Worm (Caenorhabditis elegans) whole organism, L1 larva: Measurements from ENCODE around the gene sphr-1.

Experiments
- C04F5.9 ChIP-seq: sonication (generic microtip); optimal IDR thresholded peaks from 2 replicates; lab custom pipeline; 2016; ENCODE audit warnings: missing genetic modification characterization, missing compliant biosample characterization
- C16A3.4 ChIP-seq: fragments of 150-350 bp; optimal IDR thresholded peaks from 2 replicates; lab custom pipeline; 2014; ENCODE audit warnings: missing biosample characterization, missing genetic modification characterization
- F16B12.6 ChIP-seq: fragments of 150-350 bp; optimal IDR thresholded peaks from 2 replicates; lab custom pipeline; 2014; ENCODE audit warnings: missing biosample characterization, missing genetic modification characterization
- aha-1 ChIP-seq: fragments of 150-350 bp; optimal IDR thresholded peaks from 2 replicates; lab custom pipeline; 2014; ENCODE audit warnings: missing biosample characterization, missing genetic modification characterization
- ama-1 ChIP-seq: fragments of 150-350 bp; optimal IDR thresholded peaks from 2 replicates; lab custom pipeline; 2014
- blmp-1 ChIP-seq: fragments of 150-350 bp; optimal IDR thresholded peaks from 2 replicates; lab custom pipeline; 2014; ENCODE audit warnings: missing biosample characterization, missing genetic modification characterization
- ceh-90 ChIP-seq: sonication (generic microtip); optimal IDR thresholded peaks from 2 replicates; lab custom pipeline; 2016; ENCODE audit warnings: missing genetic modification characterization, missing compliant biosample characterization
- dpl-1 ChIP-seq, 3 experiments: fragments of 150-350 bp in 2 of 3; sonication (generic microtip) in 1 of 3; optimal IDR thresholded peaks; 2 replicates each; lab custom pipeline; 2014 to 2017; ENCODE audit warnings: missing biosample characterization in 3 of 3, missing genetic modification characterization in 3 of 3, missing genetic modification reagents in 3 of 3
- egl-13 ChIP-seq: sonication (generic microtip); optimal IDR thresholded peaks from 2 replicates; lab custom pipeline; 2016; ENCODE audit warnings: missing genotype, missing genetic modification reagents, missing genetic modification characterization, missing compliant biosample characterization
- elt-3 ChIP-seq, 6 experiments: fragments of 150-350 bp in 1 of 6; sonication (generic microtip); optimal IDR thresholded peaks; 2 replicates each; lab custom pipeline; 2017 to 2018; ENCODE audit warnings: missing biosample characterization in 6 of 6, missing genetic modification characterization in 6 of 6, inconsistent platforms in 1 of 6
- ets-5 ChIP-seq: fragments of 200-800 bp; sonication (Bioruptor generic); IDR thresholded peaks from 2 replicates; pipeline ENCODE4 v1.3.6; 2022; ENCODE audit warnings: missing genetic modification characterization, missing compliant biosample characterization
- fkh-10 ChIP-seq: sonication (generic microtip); optimal IDR thresholded peaks from 2 replicates; lab custom pipeline; 2017; ENCODE audit warnings: missing biosample characterization, missing genetic modification reagents, missing genetic modification characterization
- fkh-4 ChIP-seq: sonication (generic microtip); optimal IDR thresholded peaks from 2 replicates; lab custom pipeline; 2016; ENCODE audit warnings: missing compliant biosample characterization, missing genetic modification characterization, borderline replicate concordance
- grh-1 ChIP-seq: fragments of 200-800 bp; sonication (Bioruptor generic); IDR thresholded peaks from 2 replicates; pipeline ENCODE4 v1.3.6; 2022; ENCODE audit warnings: missing genetic modification reagents, missing genetic modification characterization, missing compliant biosample characterization
- irx-1 ChIP-seq: sonication (generic microtip); optimal IDR thresholded peaks from 2 replicates; lab custom pipeline; 2016; ENCODE audit warnings: missing genetic modification characterization, missing compliant biosample characterization
- isw-1 ChIP-seq: fragments of 200-800 bp; sonication (Bioruptor generic); IDR thresholded peaks from 2 replicates; pipeline ENCODE4 v1.3.6; 2022; ENCODE audit warnings: missing genetic modification characterization, missing compliant biosample characterization
- jun-1 ChIP-seq: fragments of 150-350 bp; optimal IDR thresholded peaks from 2 replicates; lab custom pipeline; 2014; ENCODE audit warnings: missing biosample characterization, missing genetic modification reagents, missing genetic modification characterization
- lin-13 ChIP-seq: fragments of 150-350 bp; optimal IDR thresholded peaks from 2 replicates; lab custom pipeline; 2014; ENCODE audit warnings: missing biosample characterization, missing genetic modification reagents, missing genetic modification characterization
- lin-14 ChIP-seq: fragments of 200-800 bp; sonication (Bioruptor generic); optimal IDR thresholded peaks from 2 replicates; lab custom pipeline; 2018; ENCODE audit warnings: mild to moderate bottlenecking, missing genetic modification characterization, moderate library complexity, missing compliant biosample characterization
- lin-39 ChIP-seq: fragments of 150-350 bp; optimal IDR thresholded peaks from 2 replicates; lab custom pipeline; 2014; ENCODE audit warnings: missing biosample characterization, missing genetic modification reagents, missing genetic modification characterization
- mef-2 ChIP-seq: fragments of 150-350 bp; optimal IDR thresholded peaks from 2 replicates; lab custom pipeline; 2014; ENCODE audit warnings: missing biosample characterization, missing genetic modification characterization
- nhr-12 ChIP-seq: sonication (generic microtip); optimal IDR thresholded peaks from 2 replicates; lab custom pipeline; 2017; ENCODE audit warnings: missing biosample characterization, missing genetic modification characterization
- nhr-19 ChIP-seq: fragments of 200-800 bp; sonication (Bioruptor generic); conservative IDR thresholded peaks from 2 replicates; pipeline ENCODE4 v1.3.6; 2022; ENCODE audit warnings: missing genetic modification characterization, missing compliant biosample characterization
- nhr-20 ChIP-seq: sonication (generic microtip); optimal IDR thresholded peaks from 2 replicates; lab custom pipeline; 2016; ENCODE audit warnings: mild to moderate bottlenecking, missing genetic modification characterization, missing compliant biosample characterization
- nhr-237 ChIP-seq: fragments of 150-350 bp; optimal IDR thresholded peaks from 2 replicates; lab custom pipeline; 2014; ENCODE audit warnings: missing biosample characterization, missing genetic modification characterization
- nhr-47 ChIP-seq: sonication (generic microtip); optimal IDR thresholded peaks from 2 replicates; lab custom pipeline; 2016; ENCODE audit warnings: mild to moderate bottlenecking, missing genetic modification characterization, moderate library complexity, missing compliant biosample characterization
- nhr-71 ChIP-seq: sonication (generic microtip); optimal IDR thresholded peaks from 2 replicates; lab custom pipeline; 2016; ENCODE audit warnings: mild to moderate bottlenecking, missing genetic modification characterization, moderate library complexity, missing compliant biosample characterization
- nhr-76 ChIP-seq: sonication (generic microtip); optimal IDR thresholded peaks from 2 replicates; lab custom pipeline; 2017; ENCODE audit warnings: missing biosample characterization, missing genetic modification characterization
- nhr-77 ChIP-seq: fragments of 150-350 bp; optimal IDR thresholded peaks from 2 replicates; lab custom pipeline; 2014; ENCODE audit warnings: missing biosample characterization, missing genetic modification characterization
- nhr-84 ChIP-seq: sonication (generic microtip); optimal IDR thresholded peaks from 2 replicates; lab custom pipeline; 2017; ENCODE audit warnings: missing biosample characterization, missing genetic modification characterization
- nhr-85 ChIP-seq: sonication (generic microtip); peaks from one replicate; lab custom pipeline; 2016; ENCODE audit warnings: missing genetic modification characterization, inconsistent platforms, missing compliant biosample characterization
- nhr-90 ChIP-seq: sonication (generic microtip); optimal IDR thresholded peaks from 2 replicates; lab custom pipeline; 2016; ENCODE audit warnings: mild to moderate bottlenecking, missing genetic modification characterization, missing compliant biosample characterization; ENCODE audit not compliant: poor library complexity
- pag-3 ChIP-seq: sonication (generic microtip); optimal IDR thresholded peaks from 2 replicates; lab custom pipeline; 2017; ENCODE audit warnings: missing genetic modification characterization, mild to moderate bottlenecking, missing compliant biosample characterization, antibody characterized with exemption, borderline replicate concordance; ENCODE audit not compliant: insufficient read depth
- pqm-1 ChIP-seq: sonication (generic microtip); optimal IDR thresholded peaks from 3 replicates; lab custom pipeline; 2017; ENCODE audit warnings: missing biosample characterization, missing genetic modification characterization
- rnt-1 ChIP-seq: sonication (generic microtip); optimal IDR thresholded peaks from 2 replicates; lab custom pipeline; 2016; ENCODE audit warnings: mild to moderate bottlenecking, missing genetic modification characterization, moderate library complexity, missing compliant biosample characterization
- snu-23 ChIP-seq: sonication (generic microtip); optimal IDR thresholded peaks from 2 replicates; lab custom pipeline; 2016; ENCODE audit warnings: missing genetic modification characterization, missing compliant biosample characterization
- sox-4 ChIP-seq: sonication (generic microtip); optimal IDR thresholded peaks from 2 replicates; lab custom pipeline; 2016; ENCODE audit warnings: missing genetic modification characterization, missing compliant biosample characterization
- tlp-1 ChIP-seq: fragments of 150-350 bp; optimal IDR thresholded peaks from 2 replicates; lab custom pipeline; 2014; ENCODE audit warnings: missing biosample characterization, missing genetic modification characterization
- unc-30 ChIP-seq: sonication (generic microtip); optimal IDR thresholded peaks from 2 replicates; lab custom pipeline; 2017; ENCODE audit warnings: missing biosample characterization, missing genetic modification characterization
- unc-62 ChIP-seq: fragments of 150-350 bp; optimal IDR thresholded peaks from 2 replicates; lab custom pipeline; 2014; ENCODE audit warnings: missing biosample characterization, missing genetic modification reagents, missing genetic modification characterization
- unc-86 ChIP-seq: sonication (generic microtip); optimal IDR thresholded peaks from 2 replicates; lab custom pipeline; 2016; ENCODE audit warnings: missing genetic modification characterization, missing compliant biosample characterization
- unc-98 ChIP-seq: fragments of 200-800 bp; sonication (Bioruptor generic); IDR thresholded peaks from 2 replicates; pipeline ENCODE4 v1.3.6; 2022; ENCODE audit warnings: missing genetic modification characterization, missing compliant biosample characterization
- zip-4 ChIP-seq: fragments of 200-800 bp; sonication (Bioruptor generic); optimal IDR thresholded peaks from 2 replicates; lab custom pipeline; 2018; ENCODE audit warnings: mild to moderate bottlenecking, missing genetic modification characterization, moderate library complexity, missing compliant biosample characterization
- ztf-4 ChIP-seq: fragments of 150-350 bp; optimal IDR thresholded peaks from 2 replicates; lab custom pipeline; 2014; ENCODE audit warnings: missing biosample characterization, missing genetic modification characterization

The sphr-1 gene

ce11 chrV:9160224-9160886 is 31.1 kb upstream of the sphr-1 start, which contains the start of gene col-144 (continued):
- TF ChIP-seq nhr-12 (tag; lab: Kevin White, UChicago) (no peak), rnt-1 (tag; lab: Kevin White, UChicago) (no peak), dpl-1 (GFP tag; optimal IDR thresholded peaks at IDR 0.05; lab: Kevin White, UChicago) (no peak), pqm-1 (tag; lab: Kevin White, UChicago) (no peak), ceh-90 (tag; lab: Kevin White, UChicago) (no peak), egl-13 (tag; lab: Kevin White, UChicago) (no peak)

ce11 chrV:9162118-9162729 is 29.2 kb upstream of the sphr-1 start:
- no peak for TF ChIP-seq ama-1
- no peak for TF ChIP-seq unc-30 (tag; lab: Kevin White, UChicago)
- no peak for TF ChIP-seq nhr-71 (tag; lab: Kevin White, UChicago)
- TF ChIP-seq nhr-237 = no peak
- no peak for TF ChIP-seq ztf-4 (tag; lab: Kevin White, UChicago)
- no peak for TF ChIP-seq nhr-47
- TF ChIP-seq lin-39 (tag; lab: Kevin White, UChicago) = no peak
- no peak for TF ChIP-seq pqm-1 (tag; lab: Kevin White, UChicago)
- TF ChIP-seq nhr-90 (tag; lab: Kevin White, UChicago) = no peak
- no peak for TF ChIP-seq sox-4 (tag; lab: Kevin White, UChicago)
- TF ChIP-seq isw-1 = no peak
- TF ChIP-seq lin-13 (GFP tag; lab: Kevin White, UChicago) = no peak
- no peak for TF ChIP-seq C16A3.4 (tag; lab: Kevin White, UChicago)
- no peak for TF ChIP-seq tlp-1
- TF ChIP-seq jun-1 (tag; lab: Kevin White, UChicago) = no peak
- no peak for TF ChIP-seq fkh-10 (GFP tag; lab: Kevin White, UChicago)
- no peak for TF ChIP-seq pag-3 (tag; lab: Kevin White, UChicago)
- TF ChIP-seq unc-86 (tag; lab: Kevin White, UChicago) = no peak
- no peak for TF ChIP-seq snu-23 (GFP tag; lab: Kevin White, UChicago)
- no peak for TF ChIP-seq irx-1

- TF ChIP-seq aha-1 (no peak), lin-14 (peak; percentile 39), unc-62 (GFP tag; lab: Kevin White, UChicago) (no peak), nhr-20 (tag; lab: Kevin White, UChicago) (no peak), unc-98 (GFP tag; lab: Robert Waterston, UW) (no peak), F16B12.6 (no peak), irx-1 (no peak), ztf-4 (tag; lab: Kevin White, UChicago) (no peak), nhr-85 (tag; lab: Kevin White, UChicago) (peak; percentile 5), nhr-84 (tag; lab: Kevin White, UChicago) (no peak), snu-23 (GFP tag; lab: Kevin White, UChicago) (peak; percentile 1), nhr-77 (tag; lab: Kevin White, UChicago) (no peak), nhr-76 (tag; lab: Kevin White, UChicago) (no peak), grh-1 (GFP tag; lab: Robert Waterston, UW) (no peak), fkh-4 (tag; lab: Kevin White, UChicago) (no peak), C04F5.9 (tag; lab: Kevin White, UChicago) (no peak), mef-2 (no peak), unc-86 (tag; lab: Kevin White, UChicago) (no peak), pag-3 (tag; lab: Kevin White, UChicago) (no peak), sox-4 (tag; lab: Kevin White, UChicago) (no peak), nhr-237 (no peak), ets-5 (GFP tag; lab: Robert Waterston, UW) (no peak), elt-3 (tag; optimal IDR thresholded peaks at IDR 0.05; lab: Kevin White, UChicago) (peak in 1 of 6 experiments; percentile 6), jun-1 (tag; lab: Kevin White, UChicago) (no peak), blmp-1 (tag; lab: Kevin White, UChicago) (peak; percentile 86), zip-4 (GFP tag; lab: Kevin White, UChicago) (no peak), nhr-19 (no peak)
These were observed 28.4 kb upstream of the sphr-1 start, which contains the start of gene col-145 for ce11 chrV:9162955-9163468. Gene col-145 (minus strand): TSS chrV:9163005.
